Worm (Caenorhabditis elegans) whole organism, L3 larva: Measurements from ENCODE around the gene Y47D3A.1.

ENCODE experiments used
- R02D3.7 ChIP-seq: fragments of 150-350 bp; optimal IDR thresholded peaks from 2 replicates; lab custom pipeline; 2014; ENCODE audit warnings: missing biosample characterization, missing genetic modification characterization
- ama-1 ChIP-seq: fragments of 150-350 bp; optimal IDR thresholded peaks from 2 replicates; lab custom pipeline; 2018
- ceh-16 ChIP-seq: sonication (generic microtip); optimal IDR thresholded peaks from 2 replicates; lab custom pipeline; 2017; ENCODE audit warnings: missing biosample characterization, missing genetic modification characterization
- ceh-28 ChIP-seq: fragments of 150-350 bp; optimal IDR thresholded peaks from 2 replicates; lab custom pipeline; 2014; ENCODE audit warnings: missing biosample characterization, missing genetic modification reagents, missing genetic modification characterization
- ceh-82 ChIP-seq: fragments of 150-350 bp; optimal IDR thresholded peaks from 2 replicates; lab custom pipeline; 2014; ENCODE audit warnings: missing biosample characterization, missing genetic modification characterization
- ceh-9 ChIP-seq: sonication (generic microtip); optimal IDR thresholded peaks from 2 replicates; lab custom pipeline; 2018; ENCODE audit warnings: missing biosample characterization, missing genetic modification characterization
- daf-12 ChIP-seq: fragments of 150-350 bp; optimal IDR thresholded peaks from 2 replicates; lab custom pipeline; 2014; ENCODE audit warnings: missing biosample characterization, missing genetic modification reagents, missing genetic modification characterization
- egl-5 ChIP-seq: fragments of 150-350 bp; optimal IDR thresholded peaks from 2 replicates; lab custom pipeline; 2017; ENCODE audit warnings: missing biosample characterization, missing genetic modification reagents, missing genetic modification characterization, inconsistent platforms
- elt-1 ChIP-seq: fragments of 150-350 bp; optimal IDR thresholded peaks from 2 replicates; lab custom pipeline; 2014; ENCODE audit warnings: missing biosample characterization, missing genetic modification characterization
- elt-2 ChIP-seq: sonication (generic microtip); optimal IDR thresholded peaks from 2 replicates; lab custom pipeline; 2016; ENCODE audit warnings: missing genetic modification reagents, mild to moderate bottlenecking, missing genetic modification characterization, missing compliant biosample characterization
- elt-3 ChIP-seq, 3 experiments: fragments of 150-350 bp in 1 of 3; sonication (generic microtip) in 2 of 3; optimal IDR thresholded peaks; 2 replicates in 2 of 3; 4 replicates in 1 of 3; lab custom pipeline; 2014 to 2017; ENCODE audit warnings: missing biosample characterization in 3 of 3, missing genetic modification characterization in 3 of 3
- eor-1 ChIP-seq, 2 experiments: fragments of 150-350 bp; optimal IDR thresholded peaks; 2 replicates each; lab custom pipeline; 2014 to 2018; ENCODE audit warnings: missing biosample characterization in 2 of 2, missing genetic modification characterization in 2 of 2
- fkh-10 ChIP-seq: sonication (generic microtip); optimal IDR thresholded peaks from 2 replicates; lab custom pipeline; 2017; ENCODE audit warnings: missing biosample characterization, missing genetic modification reagents, missing genetic modification characterization
- fkh-2 ChIP-seq: fragments of 150-350 bp; optimal IDR thresholded peaks from 2 replicates; lab custom pipeline; 2014; ENCODE audit warnings: missing biosample characterization, missing genetic modification reagents, missing genetic modification characterization
- fos-1 ChIP-seq: fragments of 150-350 bp; optimal IDR thresholded peaks from 2 replicates; lab custom pipeline; 2014; ENCODE audit warnings: missing biosample characterization, missing genetic modification characterization
- hmg-11 ChIP-seq: sonication (generic microtip); optimal IDR thresholded peaks from 2 replicates; lab custom pipeline; 2016; ENCODE audit warnings: missing genetic modification characterization, missing compliant biosample characterization
- jun-1 ChIP-seq: fragments of 150-350 bp; optimal IDR thresholded peaks from 2 replicates; lab custom pipeline; 2014; ENCODE audit warnings: missing biosample characterization, missing genetic modification reagents, missing genetic modification characterization
- lin-15B ChIP-seq: fragments of 150-350 bp; optimal IDR thresholded peaks from 2 replicates; lab custom pipeline; 2014; ENCODE audit warnings: missing biosample characterization, missing genetic modification characterization
- lin-39 ChIP-seq: fragments of 150-350 bp; optimal IDR thresholded peaks from 2 replicates; lab custom pipeline; 2018; ENCODE audit warnings: missing biosample characterization, missing genetic modification reagents, missing genetic modification characterization
- lsy-12 ChIP-seq: sonication (generic microtip); optimal IDR thresholded peaks from 2 replicates; lab custom pipeline; 2016; ENCODE audit warnings: mild to moderate bottlenecking, missing genetic modification characterization, missing compliant biosample characterization
- mdl-1 ChIP-seq: fragments of 150-350 bp; optimal IDR thresholded peaks from 2 replicates; lab custom pipeline; 2014; ENCODE audit warnings: missing biosample characterization, missing genetic modification characterization
- mml-1 ChIP-seq: fragments of 150-350 bp; sonication (generic microtip); optimal IDR thresholded peaks from 3 replicates; lab custom pipeline; 2014; ENCODE audit warnings: missing biosample characterization, missing genetic modification characterization
- nfya-1 ChIP-seq: sonication (generic microtip); optimal IDR thresholded peaks from 2 replicates; lab custom pipeline; 2017; ENCODE audit warnings: missing genetic modification characterization, mild to moderate bottlenecking, missing compliant biosample characterization, antibody characterized with exemption, moderate library complexity; ENCODE audit not compliant: insufficient read depth
- nhr-11 ChIP-seq: fragments of 150-350 bp; optimal IDR thresholded peaks from 2 replicates; lab custom pipeline; 2014; ENCODE audit warnings: missing biosample characterization, missing genetic modification characterization
- nhr-12 ChIP-seq: fragments of 150-350 bp; optimal IDR thresholded peaks from 2 replicates; lab custom pipeline; 2014; ENCODE audit warnings: missing biosample characterization, missing genetic modification characterization
- nhr-23 ChIP-seq: fragments of 150-350 bp; optimal IDR thresholded peaks from 2 replicates; lab custom pipeline; 2014; ENCODE audit warnings: missing biosample characterization, missing genetic modification reagents, missing genetic modification characterization
- nhr-237 ChIP-seq: fragments of 150-350 bp; optimal IDR thresholded peaks from 2 replicates; lab custom pipeline; 2014; ENCODE audit warnings: missing biosample characterization, missing genetic modification characterization
- nhr-25 ChIP-seq: sonication (generic microtip); optimal IDR thresholded peaks from 2 replicates; lab custom pipeline; 2017; ENCODE audit warnings: missing biosample characterization, missing genetic modification characterization
- nhr-28 ChIP-seq: fragments of 150-350 bp; optimal IDR thresholded peaks from 2 replicates; lab custom pipeline; 2014; ENCODE audit warnings: missing biosample characterization, missing genetic modification characterization
- nhr-43 ChIP-seq: sonication (generic microtip); optimal IDR thresholded peaks from 2 replicates; lab custom pipeline; 2016; ENCODE audit warnings: mild to moderate bottlenecking, missing genetic modification characterization, missing compliant biosample characterization; ENCODE audit not compliant: poor library complexity, severe bottlenecking
- nhr-67 ChIP-seq: fragments of 150-350 bp; optimal IDR thresholded peaks from 2 replicates; lab custom pipeline; 2014; ENCODE audit warnings: missing biosample characterization, missing genetic modification characterization
- nhr-77 ChIP-seq: fragments of 150-350 bp; optimal IDR thresholded peaks from 2 replicates; lab custom pipeline; 2014; ENCODE audit warnings: missing biosample characterization, missing genetic modification characterization
- pha-4 ChIP-seq: fragments of 150-350 bp; optimal IDR thresholded peaks from 2 replicates; lab custom pipeline; 2014; ENCODE audit warnings: missing biosample characterization, missing genetic modification reagents, missing genetic modification characterization
- sea-2 ChIP-seq: fragments of 150-350 bp; sonication (generic microtip); optimal IDR thresholded peaks from 4 replicates; lab custom pipeline; 2014; ENCODE audit warnings: missing biosample characterization, missing genetic modification reagents, missing genetic modification characterization
- skn-1 ChIP-seq: fragments of 150-350 bp; optimal IDR thresholded peaks from 2 replicates; lab custom pipeline; 2014; ENCODE audit warnings: missing biosample characterization, missing genetic modification characterization
- snpc-4 ChIP-seq: fragments of 150-350 bp; optimal IDR thresholded peaks from 2 replicates; lab custom pipeline; 2014; ENCODE audit warnings: missing biosample characterization, missing genetic modification characterization
- tbx-2 ChIP-seq: sonication (generic microtip); optimal IDR thresholded peaks from 2 replicates; lab custom pipeline; 2016; ENCODE audit warnings: mild to moderate bottlenecking, missing genetic modification characterization, missing compliant biosample characterization
- unc-39 ChIP-seq: sonication (generic microtip); optimal IDR thresholded peaks from 4 replicates; lab custom pipeline; 2017; ENCODE audit warnings: missing biosample characterization, missing genetic modification characterization
- unc-62 ChIP-seq: fragments of 150-350 bp; sonication (generic microtip); optimal IDR thresholded peaks from 4 replicates; lab custom pipeline; 2014; ENCODE audit warnings: missing biosample characterization, missing genetic modification reagents, missing genetic modification characterization
- zag-1 ChIP-seq: fragments of 150-350 bp; optimal IDR thresholded peaks from 2 replicates; lab custom pipeline; 2014; ENCODE audit warnings: missing biosample characterization, missing genetic modification characterization
- ztf-11 ChIP-seq: fragments of 150-350 bp; optimal IDR thresholded peaks from 2 replicates; lab custom pipeline; 2014; ENCODE audit warnings: missing biosample characterization, missing genetic modification characterization
- ztf-4 ChIP-seq: fragments of 150-350 bp; optimal IDR thresholded peaks from 2 replicates; lab custom pipeline; 2014; ENCODE audit warnings: missing biosample characterization, missing genetic modification characterization

The Y47D3A.1 gene

ce11 chrIII:11110756-11111155, 30.9 kb downstream of the Y47D3A.1 start:
- peak; percentile 57 for TF ChIP-seq nhr-77 (tag; lab: Kevin White, UChicago)
- TF ChIP-seq ceh-28 (tag; lab: Kevin White, UChicago) = peak; percentile 25
- no peak for TF ChIP-seq mdl-1 (tag; lab: Kevin White, UChicago)
- TF ChIP-seq fos-1 (tag; lab: Kevin White, UChicago) = no peak
- TF ChIP-seq jun-1 (tag; lab: Kevin White, UChicago) = peak; percentile 37
- no peak for TF ChIP-seq zag-1 (tag; lab: Kevin White, UChicago)
- TF ChIP-seq fkh-2 (tag; lab: Kevin White, UChicago) = no peak
- TF ChIP-seq unc-62 (GFP tag; lab: Kevin White, UChicago) = no peak
- TF ChIP-seq eor-1 (tag; optimal IDR thresholded peaks at IDR 0.05; lab: Kevin White, UChicago) = no peak
- no peak for TF ChIP-seq daf-12 (tag; lab: Kevin White, UChicago)
- peak; percentile 40 for TF ChIP-seq R02D3.7 (tag; lab: Kevin White, UChicago)
- TF ChIP-seq nhr-25 (tag; lab: Kevin White, UChicago) = peak; percentile 25
- peak; percentile 64 for TF ChIP-seq nhr-23 (tag; lab: Kevin White, UChicago)
- no peak for TF ChIP-seq ama-1 (lab: Kevin White, UChicago)
- no peak for TF ChIP-seq ceh-9 (tag; lab: Kevin White, UChicago)
- no peak for TF ChIP-seq ztf-11 (tag; lab: Kevin White, UChicago)
- TF ChIP-seq tbx-2 (tag; lab: Kevin White, UChicago) = no peak
- no peak for TF ChIP-seq ceh-16 (tag; lab: Kevin White, UChicago)
- peak; percentile 21 for TF ChIP-seq ceh-82 (tag; lab: Kevin White, UChicago)
- TF ChIP-seq mml-1 (tag; lab: Kevin White, UChicago) = no peak
- TF ChIP-seq egl-5 (tag; lab: Kevin White, UChicago) = no peak
- peak; percentile 45 for TF ChIP-seq pha-4 (tag; lab: Kevin White, UChicago)
- TF ChIP-seq elt-2 (tag; lab: Kevin White, UChicago) = peak; percentile 38
- TF ChIP-seq nhr-237 (tag; lab: Kevin White, UChicago) = no peak
- no peak for TF ChIP-seq ztf-4
- no peak for TF ChIP-seq nhr-11 (tag; lab: Kevin White, UChicago)
- no peak for TF ChIP-seq sea-2 (GFP tag; lab: Kevin White, UChicago)
- no peak for TF ChIP-seq skn-1
- TF ChIP-seq lsy-12 (tag; lab: Kevin White, UChicago) = peak; percentile 26
- peak; percentile 51 for TF ChIP-seq nfya-1
- peak; percentile 18 for TF ChIP-seq lin-39
- peak; percentile 56 for TF ChIP-seq snpc-4 (tag; lab: Kevin White, UChicago)
- peak; percentile 67 for TF ChIP-seq hmg-11
- peak; percentile 66 for TF ChIP-seq lin-15B
- peak; percentile 69 for TF ChIP-seq nhr-43 (tag; lab: Kevin White, UChicago)

DNA sequence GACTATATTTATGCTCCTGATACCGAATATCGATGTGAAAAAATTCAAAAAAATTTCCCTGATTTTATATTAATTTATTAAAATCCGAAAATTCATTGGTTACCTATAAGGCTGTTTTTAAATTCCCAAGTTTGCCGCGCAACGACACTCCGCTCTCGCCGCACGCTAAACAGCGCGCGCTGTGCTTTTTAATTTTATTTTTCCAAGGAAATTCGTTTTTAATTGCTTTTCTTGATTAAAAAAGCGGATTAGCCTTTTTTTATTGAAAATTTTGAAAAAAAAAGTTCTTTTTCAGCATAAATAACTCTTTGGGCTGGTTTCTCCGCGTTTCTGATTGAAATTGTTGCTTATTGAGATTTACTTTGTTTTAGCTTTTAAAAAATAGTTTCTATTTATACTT, 34.3 kb downstream of the Y47D3A.1 start:
- TF ChIP-seq fkh-2 (tag; lab: Kevin White, UChicago) (no peak), elt-3 (tag; optimal IDR thresholded peaks at IDR 0.05; lab: Kevin White, UChicago) (no peak), fkh-10 (GFP tag; lab: Kevin White, UChicago) (no peak), ztf-11 (tag; lab: Kevin White, UChicago) (no peak), sea-2 (GFP tag; lab: Kevin White, UChicago) (no peak), nhr-12 (no peak), nfya-1 (no peak), lin-39 (no peak), nhr-237 (tag; lab: Kevin White, UChicago) (no peak)

ce11 chrIII:11101246-11101645, 40.4 kb downstream of the Y47D3A.1 start:
- TF ChIP-seq hmg-11 (peak; percentile 17), ama-1 (lab: Kevin White, UChicago) (no peak)
- TF ChIP-seq, all 47 proteins: peak for 1

- TF ChIP-seq unc-39 (tag; lab: Kevin White, UChicago) (no peak), nfya-1 (no peak), nhr-25 (tag; lab: Kevin White, UChicago) (no peak), jun-1 (tag; lab: Kevin White, UChicago) (no peak), ceh-28 (tag; lab: Kevin White, UChicago) (no peak), pha-4 (tag; lab: Kevin White, UChicago) (no peak), mml-1 (tag; lab: Kevin White, UChicago) (no peak), ztf-11 (tag; lab: Kevin White, UChicago) (no peak), lin-15B (no peak), elt-1 (tag; lab: Kevin White, UChicago) (no peak), sea-2 (GFP tag; lab: Kevin White, UChicago) (no peak), nhr-28 (no peak), nhr-67 (tag; lab: Kevin White, UChicago) (no peak), ama-1 (lab: Kevin White, UChicago) (no peak), hmg-11 (no peak), ceh-9 (tag; lab: Kevin White, UChicago) (no peak)
Observed at ce11 chrIII:11099864-11100263, 41.8 kb downstream of the Y47D3A.1 start, which contains the start of gene hmt-1. hmt-1 (minus strand) TSS chrIII:11099964.
